Worm (Caenorhabditis elegans) whole organism, L2 larva: ENCODE results near the gene fbxb-83.
"Not testable (repeated sequence)": the region's sequence is repeated elsewhere in the genome, so short reads cannot be mapped to it uniquely, and the experiment has no call there.

Source experiments
- C34F6.9 ChIP-seq: fragments of 150-350 bp; optimal IDR thresholded peaks from 2 replicates; lab custom pipeline; 2014; ENCODE audit warnings: missing biosample characterization, missing genetic modification characterization
- F13H6.1 ChIP-seq: sonication (generic microtip); optimal IDR thresholded peaks from 2 replicates; lab custom pipeline; 2016; ENCODE audit warnings: missing genetic modification characterization, missing compliant biosample characterization
- R02D3.7 ChIP-seq: fragments of 150-350 bp; optimal IDR thresholded peaks from 2 replicates; lab custom pipeline; 2014; ENCODE audit warnings: missing biosample characterization, missing genetic modification characterization
- ZK546.5 ChIP-seq: sonication (generic microtip); optimal IDR thresholded peaks from 2 replicates; lab custom pipeline; 2017; ENCODE audit warnings: missing biosample characterization, missing genetic modification characterization
- alr-1 ChIP-seq: fragments of 150-350 bp; optimal IDR thresholded peaks from 2 replicates; lab custom pipeline; 2014; ENCODE audit warnings: missing biosample characterization, missing genetic modification characterization
- ama-1 ChIP-seq: fragments of 150-350 bp; optimal IDR thresholded peaks from 2 replicates; lab custom pipeline; 2018; ENCODE audit warnings: inconsistent platforms
- blmp-1 ChIP-seq: sonication (generic microtip); optimal IDR thresholded peaks from 2 replicates; lab custom pipeline; 2017; ENCODE audit warnings: missing genetic modification characterization, mild to moderate bottlenecking, missing compliant biosample characterization, antibody characterized with exemption, moderate library complexity; ENCODE audit not compliant: insufficient read depth
- ceh-16 ChIP-seq: fragments of 150-350 bp; optimal IDR thresholded peaks from 2 replicates; lab custom pipeline; 2014; ENCODE audit warnings: missing biosample characterization, missing genetic modification characterization
- ceh-82 ChIP-seq: fragments of 150-350 bp; optimal IDR thresholded peaks from 2 replicates; lab custom pipeline; 2014; ENCODE audit warnings: missing biosample characterization, missing genetic modification characterization
- crh-2 ChIP-seq: sonication (generic microtip); optimal IDR thresholded peaks from 2 replicates; lab custom pipeline; 2017; ENCODE audit warnings: missing biosample characterization, missing genetic modification characterization
- dmd-4 ChIP-seq: sonication (generic microtip); optimal IDR thresholded peaks from 2 replicates; lab custom pipeline; 2017; ENCODE audit warnings: missing biosample characterization, missing genetic modification characterization
- egl-27 ChIP-seq: sonication (generic microtip); optimal IDR thresholded peaks from 3 replicates; lab custom pipeline; 2017; ENCODE audit warnings: missing biosample characterization, missing genetic modification reagents, missing genetic modification characterization
- elt-3 ChIP-seq: sonication (generic microtip); optimal IDR thresholded peaks from 2 replicates; lab custom pipeline; 2017; ENCODE audit warnings: missing biosample characterization, missing genetic modification characterization
- fos-1 ChIP-seq: fragments of 150-350 bp; optimal IDR thresholded peaks from 2 replicates; lab custom pipeline; 2014; ENCODE audit warnings: missing biosample characterization, missing genetic modification characterization
- lin-11 ChIP-seq: fragments of 150-350 bp; sonication (generic microtip); optimal IDR thresholded peaks from 2 replicates; lab custom pipeline; 2014; ENCODE audit warnings: missing biosample characterization, missing genetic modification characterization, inconsistent platforms, mixed read lengths
- lin-13 ChIP-seq: fragments of 150-350 bp; optimal IDR thresholded peaks from 2 replicates; lab custom pipeline; 2014; ENCODE audit warnings: missing biosample characterization, missing genetic modification reagents, missing genetic modification characterization
- lin-39 ChIP-seq: fragments of 150-350 bp; optimal IDR thresholded peaks from 2 replicates; lab custom pipeline; 2014; ENCODE audit warnings: missing biosample characterization, missing genetic modification reagents, missing genetic modification characterization
- lsy-2 ChIP-seq, 2 experiments: fragments of 150-350 bp in 1 of 2; sonication (generic microtip) in 1 of 2; optimal IDR thresholded peaks; 2 replicates each; lab custom pipeline; 2014 to 2017; ENCODE audit warnings: missing biosample characterization in 2 of 2, missing genetic modification characterization in 2 of 2
- mab-5 ChIP-seq: fragments of 150-350 bp; optimal IDR thresholded peaks from 2 replicates; lab custom pipeline; 2014; ENCODE audit warnings: missing biosample characterization, missing genetic modification characterization
- mbf-1 ChIP-seq: sonication (generic microtip); optimal IDR thresholded peaks from 2 replicates; lab custom pipeline; 2017; ENCODE audit warnings: missing biosample characterization, missing genetic modification characterization
- mdl-1 ChIP-seq, 2 experiments: fragments of 150-350 bp in 1 of 2; sonication (generic microtip) in 1 of 2; optimal IDR thresholded peaks; 2 replicates each; lab custom pipeline; 2017; ENCODE audit warnings: missing biosample characterization in 2 of 2, missing genetic modification characterization in 2 of 2
- nhr-10 ChIP-seq: sonication (generic microtip); optimal IDR thresholded peaks from 2 replicates; lab custom pipeline; 2017; ENCODE audit warnings: missing biosample characterization, missing genetic modification characterization
- nhr-129 ChIP-seq: fragments of 150-350 bp; optimal IDR thresholded peaks from 2 replicates; lab custom pipeline; 2014; ENCODE audit warnings: missing biosample characterization, missing genetic modification characterization
- nhr-21 ChIP-seq: fragments of 150-350 bp; optimal IDR thresholded peaks from 2 replicates; lab custom pipeline; 2014; ENCODE audit warnings: missing biosample characterization, missing genetic modification characterization
- nhr-23 ChIP-seq: fragments of 150-350 bp; optimal IDR thresholded peaks from 2 replicates; lab custom pipeline; 2014; ENCODE audit warnings: missing biosample characterization, missing genetic modification reagents, missing genetic modification characterization
- nhr-237 ChIP-seq: fragments of 150-350 bp; optimal IDR thresholded peaks from 2 replicates; lab custom pipeline; 2014; ENCODE audit warnings: missing biosample characterization, missing genetic modification characterization
- nhr-25 ChIP-seq: fragments of 150-350 bp; sonication (generic microtip); optimal IDR thresholded peaks from 3 replicates; lab custom pipeline; 2014; ENCODE audit warnings: missing biosample characterization, missing genetic modification characterization
- peb-1 ChIP-seq: fragments of 150-350 bp; optimal IDR thresholded peaks from 2 replicates; lab custom pipeline; 2014; ENCODE audit warnings: missing biosample characterization, missing genetic modification characterization
- sma-3 ChIP-seq: sonication (generic microtip); optimal IDR thresholded peaks from 2 replicates; lab custom pipeline; 2016; ENCODE audit warnings: missing genetic modification reagents, missing genetic modification characterization, missing compliant biosample characterization
- sma-9 ChIP-seq, 2 experiments: fragments of 150-350 bp in 1 of 2; sonication (generic microtip) in 1 of 2; optimal IDR thresholded peaks; 2 replicates each; lab custom pipeline; 2014 to 2016; ENCODE audit warnings: missing genetic modification characterization in 2 of 2, mild to moderate bottlenecking in 1 of 2, missing biosample characterization in 1 of 2, missing compliant biosample characterization in 1 of 2, missing genetic modification reagents in 1 of 2, moderate library complexity in 1 of 2
- snpc-4 ChIP-seq: fragments of 150-350 bp; optimal IDR thresholded peaks from 2 replicates; lab custom pipeline; 2014; ENCODE audit warnings: missing biosample characterization, missing genetic modification characterization
- unc-39 ChIP-seq: fragments of 150-350 bp; optimal IDR thresholded peaks from 2 replicates; lab custom pipeline; 2014; ENCODE audit warnings: missing biosample characterization, missing genetic modification characterization
- unc-55 ChIP-seq: fragments of 150-350 bp; sonication (generic microtip); optimal IDR thresholded peaks from 3 replicates; lab custom pipeline; 2014; ENCODE audit warnings: missing biosample characterization, missing genetic modification reagents, missing genetic modification characterization
- unc-62 ChIP-seq: fragments of 150-350 bp; optimal IDR thresholded peaks from 2 replicates; lab custom pipeline; 2014; ENCODE audit warnings: missing biosample characterization, missing genetic modification reagents, missing genetic modification characterization
- zag-1 ChIP-seq: fragments of 150-350 bp; optimal IDR thresholded peaks from 2 replicates; lab custom pipeline; 2014; ENCODE audit warnings: missing biosample characterization, missing genetic modification characterization
- ztf-1 ChIP-seq: fragments of 200-800 bp; sonication (Bioruptor generic); conservative IDR thresholded peaks from 2 replicates; pipeline ENCODE4 v1.3.6; 2022; ENCODE audit warnings: missing genetic modification characterization, missing compliant biosample characterization
- ztf-11 ChIP-seq: sonication (generic microtip); optimal IDR thresholded peaks from 2 replicates; lab custom pipeline; 2017; ENCODE audit warnings: missing biosample characterization, missing genetic modification characterization

Gene fbxb-83

DNA sequence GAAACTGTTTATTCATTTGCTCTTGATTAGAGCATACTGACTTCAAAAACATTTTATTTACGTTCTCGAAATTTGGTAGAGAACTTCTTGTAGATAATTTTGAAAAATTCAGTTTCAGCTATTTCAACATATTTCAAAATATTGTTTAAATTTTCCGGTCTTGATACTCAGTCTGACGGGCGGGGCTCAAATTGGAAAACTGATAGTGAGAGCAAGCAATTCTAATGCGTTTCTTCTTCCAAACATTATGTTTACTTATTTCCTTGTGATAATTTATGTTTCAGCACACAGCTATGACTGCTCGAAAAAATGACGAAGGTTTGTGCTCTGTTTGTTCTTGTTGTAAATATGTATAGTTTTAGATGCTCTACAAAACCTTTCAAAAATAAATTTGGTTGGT lies 24.8 kb downstream of the fbxb-83 start, which contains the start of gene pals-24 (continued):
- TF ChIP-seq snpc-4 (tag; lab: Kevin White, UChicago), result no peak

ce11 chrIII:117857-118256 lies 27.2 kb downstream of the fbxb-83 start:
- TF ChIP-seq lin-11 (tag; lab: Kevin White, UChicago) (no peak), dmd-4 (tag; lab: Kevin White, UChicago) (no peak), nhr-237 (tag; lab: Kevin White, UChicago) (no peak), lin-39 (tag; lab: Kevin White, UChicago) (no peak), ceh-16 (tag; lab: Kevin White, UChicago) (no peak), ama-1 (lab: Kevin White, UChicago) (no peak), nhr-21 (tag; lab: Kevin White, UChicago) (no peak), F13H6.1 (tag; lab: Kevin White, UChicago) (no peak)
- TF ChIP-seq, all 48 proteins: peak for 0

ce11 chrIII:117210-117609 lies 27.8 kb downstream of the fbxb-83 start, which contains the start of gene C29F9.5:
C29F9.5 (plus strand) TSS chrIII:117510.
- TF ChIP-seq nhr-10 (tag; lab: Kevin White, UChicago) (no peak), C34F6.9 (tag; lab: Kevin White, UChicago) (no peak), zag-1 (no peak)

DNA sequence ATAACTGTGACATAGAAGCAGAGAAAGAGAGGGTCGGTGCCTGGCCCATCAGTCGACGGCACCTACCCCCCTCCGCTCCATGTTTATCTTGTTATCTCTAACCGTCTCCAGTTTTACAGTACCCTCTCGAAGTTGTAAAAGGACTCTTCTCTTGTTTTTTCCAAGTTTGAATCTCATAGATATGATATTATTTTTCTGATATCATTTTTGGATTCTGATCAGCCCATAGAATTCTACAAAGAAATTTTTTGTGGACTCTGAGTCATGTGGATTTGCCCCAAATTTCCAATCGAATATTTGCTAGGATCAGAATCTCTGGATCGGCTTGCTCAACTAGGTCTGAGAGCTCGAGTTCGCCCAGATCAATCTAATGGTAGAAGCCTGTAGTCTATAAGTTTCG lies 30.4 kb downstream of the fbxb-83 start, which contains the start of gene C29F9.6:
Gene C29F9.6 (plus strand): TSS at position 301 of the 400 bp plus-strand sequence.
- TF ChIP-seq nhr-25 (tag; lab: Kevin White, UChicago), result no peak
- TF ChIP-seq mdl-1 (tag; optimal IDR thresholded peaks at IDR 0.05; lab: Kevin White, UChicago), result no peak
- TF ChIP-seq ztf-11 (tag; lab: Kevin White, UChicago), result no peak
- no peak for TF ChIP-seq snpc-4 (tag; lab: Kevin White, UChicago)

DNA sequence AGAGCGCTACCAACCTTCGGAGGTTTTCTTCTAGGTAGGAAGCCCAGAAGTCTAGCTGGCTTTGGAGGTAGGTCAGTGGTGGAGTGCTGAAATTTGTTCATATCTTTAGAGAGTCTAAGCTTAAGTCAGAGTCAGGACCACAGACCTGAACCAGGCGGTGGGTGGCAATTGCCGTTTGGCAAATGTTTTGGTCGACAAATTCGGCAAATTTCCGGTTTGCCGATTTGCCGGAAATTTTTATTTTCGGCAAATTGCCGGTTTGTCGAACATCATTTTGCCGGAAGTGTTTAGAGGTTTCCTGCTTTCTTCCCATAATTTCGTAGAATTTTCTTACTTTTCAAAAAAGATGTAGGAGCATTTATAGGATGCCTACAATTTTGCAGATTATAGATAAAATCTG lies 46.2 kb downstream of the fbxb-83 start, which contains the start of gene C29F9.9:
Gene C29F9.9 (minus strand): TSS at position 101 of the 400 bp plus-strand sequence.
- not testable (repeated sequence) for TF ChIP-seq alr-1; elt-3; unc-39 (tag; lab: Kevin White, UChicago)

DNA sequence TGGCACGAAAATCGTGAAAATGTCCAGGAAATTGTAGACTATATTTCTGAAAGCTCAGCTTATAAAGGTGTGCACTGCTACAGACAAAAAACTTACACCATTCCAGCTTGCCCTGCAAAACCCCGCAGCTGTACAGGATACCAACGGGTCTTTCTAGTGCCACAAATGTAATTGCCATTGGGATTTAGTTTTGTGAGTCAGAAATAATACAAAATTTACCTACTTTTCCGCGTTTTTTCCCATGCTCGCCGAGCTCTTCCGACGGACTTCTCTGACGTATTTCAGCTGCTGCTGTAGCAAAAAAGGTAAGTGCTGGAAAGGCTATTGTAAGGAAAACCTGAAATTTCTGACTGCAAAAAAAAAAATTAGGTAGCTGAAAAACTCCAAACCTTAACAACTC lies 48.0 kb downstream of the fbxb-83 start, which contains the start of gene C29F9.8:
Gene C29F9.8 (minus strand): TSS at position 101 of the 400 bp plus-strand sequence.
- not testable (repeated sequence) for TF ChIP-seq ztf-1 (GFP tag; lab: Robert Waterston, UW); zag-1; R02D3.7 (tag; lab: Kevin White, UChicago)

DNA sequence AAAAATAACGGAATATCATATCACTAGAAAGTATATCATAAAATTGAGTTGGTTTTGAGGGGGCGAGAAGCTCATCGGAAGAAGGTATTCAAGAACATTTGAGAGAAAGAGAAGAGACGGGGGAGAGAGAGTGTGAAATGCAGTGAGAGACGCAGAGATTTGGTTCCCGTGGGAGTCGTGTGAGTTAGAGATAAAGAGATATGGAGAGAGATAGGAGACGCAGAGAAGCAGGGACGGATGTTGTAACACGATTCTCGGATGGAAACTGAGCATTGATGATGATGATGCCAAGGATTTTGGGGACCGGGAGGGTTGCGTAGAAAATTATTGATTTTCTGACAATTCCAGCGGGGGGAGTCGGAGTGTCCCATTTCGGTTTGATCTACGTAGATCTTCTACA lies 48.8 kb downstream of the fbxb-83 start:
- no peak for TF ChIP-seq ZK546.5 (tag; lab: Kevin White, UChicago)
- TF ChIP-seq mbf-1 (tag; lab: Kevin White, UChicago), result no peak
- TF ChIP-seq lin-11 (tag; lab: Kevin White, UChicago), result no peak
- no peak for TF ChIP-seq fos-1 (tag; lab: Kevin White, UChicago)
- peak; percentile 50 for TF ChIP-seq nhr-129 (tag; lab: Kevin White, UChicago)
- peak; percentile 20 to 54 for TF ChIP-seq lsy-2 (tag; optimal IDR thresholded peaks at IDR 0.05; lab: Kevin White, UChicago)
- peak; percentile 63 for TF ChIP-seq F13H6.1 (tag; lab: Kevin White, UChicago)
- peak; percentile 24 for TF ChIP-seq unc-55 (GFP tag; lab: Kevin White, UChicago)
- peak; percentile 35 for TF ChIP-seq sma-9 (GFP tag; optimal IDR thresholded peaks at IDR 0.05; lab: Kevin White, UChicago)
- TF ChIP-seq sma-9 (tag; optimal IDR thresholded peaks at IDR 0.05; lab: Kevin White, UChicago), result no peak
- TF ChIP-seq ztf-1 (GFP tag; lab: Robert Waterston, UW), result no peak
- TF ChIP-seq nhr-21 (tag; lab: Kevin White, UChicago), result no peak
- TF ChIP-seq ceh-82, result no peak
- no peak for TF ChIP-seq peb-1 (tag; lab: Kevin White, UChicago)
- TF ChIP-seq unc-62, result no peak
- TF ChIP-seq mab-5 (tag; lab: Kevin White, UChicago), result peak; percentile 16
- TF ChIP-seq blmp-1 (tag; lab: Kevin White, UChicago), result no peak
- no peak for TF ChIP-seq sma-3 (GFP tag; lab: Kevin White, UChicago)
- peak; percentile 36 for TF ChIP-seq crh-2 (tag; lab: Kevin White, UChicago)
- TF ChIP-seq egl-27 (tag; lab: Kevin White, UChicago), result no peak
- TF ChIP-seq lin-13 (GFP tag; lab: Kevin White, UChicago), result peak; percentile 16
- TF ChIP-seq nhr-23, result no peak
- peak; percentile 20 for TF ChIP-seq C34F6.9 (tag; lab: Kevin White, UChicago)
